Fruit fly (Drosophila melanogaster): ENCODE measurements around the gene Oseg5.

The Oseg5 gene

dm6 chr2L:20867381-20867780 lies 31.7 kb upstream of the Oseg5 start, which contains the start of gene CG31675 (continued):
- TF ChIP-seq CG13775 (GFP tag; optimal IDR thresholded peaks at IDR 0.05) (no peak), CG10147 (GFP tag; optimal IDR thresholded peaks at IDR 0.05) (peak; percentile 16), Dip2 (GFP tag; IDR thresholded peaks at IDR 0.05) (no peak), jing (GFP tag; optimal IDR thresholded peaks at IDR 0.05) (no peak), chn (GFP tag; optimal IDR thresholded peaks at IDR 0.05) (no peak), Hr78 (GFP tag; optimal IDR thresholded peaks at IDR 0.05) (no peak), CG17328 (GFP tag; IDR thresholded peaks at IDR 0.05) (no peak), tna (GFP tag; IDR thresholded peaks at IDR 0.05; ENCODE audit: partially characterized antibody) (no peak), CG9797 (GFP tag; optimal IDR thresholded peaks at IDR 0.05) (no peak), Med (GFP tag) (peak; percentile 39), Nf-YA (GFP tag; IDR thresholded peaks at IDR 0.05) (no peak), CG34224 (GFP tag; IDR thresholded peaks at IDR 0.05; ENCODE audit: partially characterized antibody) (0 out of 3 replicates have a peak, but pooled peaks have one; percentile 11), scrt (GFP tag; optimal IDR thresholded peaks at IDR 0.05) (no peak), en (GFP tag; optimal IDR thresholded peaks at IDR 0.05) (no peak), Usf (GFP tag; optimal IDR thresholded peaks at IDR 0.05) (no peak), sd (tag; optimal IDR thresholded peaks at IDR 0.05) (peak; percentile 57), TFAM (GFP tag; optimal IDR thresholded peaks at IDR 0.05) (no peak), CG4404 (GFP tag; IDR thresholded peaks at IDR 0.05) (no peak), fd102C (GFP tag; optimal IDR thresholded peaks at IDR 0.05) (no peak), btn (GFP tag; optimal IDR thresholded peaks at IDR 0.05) (no peak), CG30431 (GFP tag; optimal IDR thresholded peaks at IDR 0.05) (no peak), Sry-δ (GFP tag; optimal IDR thresholded peaks at IDR 0.05) (no peak), jumu (GFP tag; optimal IDR thresholded peaks at IDR 0.05) (no peak), bigmax (GFP tag; optimal IDR thresholded peaks at IDR 0.05) (no peak), CG8281 (tag; optimal IDR thresholded peaks at IDR 0.05) (no peak), psq (GFP tag; optimal IDR thresholded peaks at IDR 0.05) (no peak), ham (GFP tag; IDR thresholded peaks at IDR 0.05) (no peak), CG12769 (tag; optimal IDR thresholded peaks at IDR 0.05) (peak; percentile 88), wor (GFP tag; IDR thresholded peaks at IDR 0.05) (no peak)

dm6 chr2L:20864764-20865265 lies 29.2 kb upstream of the Oseg5 start, which contains the start of gene CG9338:
CG9338 (plus strand) TSS chr2L:20865215.
- TF ChIP-seq CG31441 (GFP tag; IDR thresholded peaks at IDR 0.05), result peak; percentile 97
- peak; percentile 55 for TF ChIP-seq H2.0 (GFP tag; IDR thresholded peaks at IDR 0.05)
- no peak for TF ChIP-seq MESR4 (GFP tag; optimal IDR thresholded peaks at IDR 0.05)
- peak; percentile 71 for TF ChIP-seq CG3995 (GFP tag; optimal IDR thresholded peaks at IDR 0.05)
- TF ChIP-seq CG7987 (GFP tag; optimal IDR thresholded peaks at IDR 0.05), result peak; percentile 84
- peak; percentile 79 for TF ChIP-seq Sox102F (GFP tag; optimal IDR thresholded peaks at IDR 0.05)
- TF ChIP-seq ATbp (GFP tag; optimal IDR thresholded peaks at IDR 0.05), result peak; percentile 74
- peak; percentile 76 for TF ChIP-seq NK7.1 (GFP tag; optimal IDR thresholded peaks at IDR 0.05)
- peak; percentile 81 for TF ChIP-seq Atf6 (GFP tag; IDR thresholded peaks at IDR 0.05)
- peak; percentile 61 for TF ChIP-seq luna (GFP tag; optimal IDR thresholded peaks at IDR 0.05)
- no peak for TF ChIP-seq tna (GFP tag; IDR thresholded peaks at IDR 0.05; ENCODE audit: partially characterized antibody)
- TF ChIP-seq Sry-β (GFP tag; optimal IDR thresholded peaks at IDR 0.05), result peak; percentile 40
- TF ChIP-seq chinmo (GFP tag; IDR thresholded peaks at IDR 0.05; ENCODE audit: partially characterized antibody), result 0 out of 4 replicates have a peak, but pooled peaks have one; percentile 70
- no peak for TF ChIP-seq Elba2 (GFP tag; optimal IDR thresholded peaks at IDR 0.05)
- peak; percentile 54 for TF ChIP-seq CG18619 (GFP tag; optimal IDR thresholded peaks at IDR 0.05)
- TF ChIP-seq CkIIα-i1 (GFP tag; IDR thresholded peaks at IDR 0.05), result no peak
- peak; percentile 95 for TF ChIP-seq stc (GFP tag; IDR thresholded peaks at IDR 0.05)
- peak; percentile 70 for TF ChIP-seq CG33213 (GFP tag; optimal IDR thresholded peaks at IDR 0.05)
- no peak for TF ChIP-seq yki (optimal IDR thresholded peaks at IDR 0.05)
- peak; percentile 50; the same call in 1 of the 2 replicates for TF ChIP-seq inv (GFP tag; IDR thresholded peaks at IDR 0.05; ENCODE audit: partially characterized antibody)
- TF ChIP-seq psq (GFP tag; optimal IDR thresholded peaks at IDR 0.05), result peak; percentile 39
- TF ChIP-seq CG34422 (GFP tag; IDR thresholded peaks at IDR 0.05), result peak; percentile 94; the same call in 2 of the 3 replicates
- TF ChIP-seq CG7271 (tag; optimal IDR thresholded peaks at IDR 0.05), result peak; percentile 51
- TF ChIP-seq CG8765 (GFP tag; IDR thresholded peaks at IDR 0.05), result peak; percentile 49; the same call in 1 of the 2 replicates

All from whole organism, embryonic.